Fruit fly (Drosophila melanogaster): ENCODE measurements around the gene AsnRS.

- no peak for TF ChIP-seq Met (GFP tag; optimal IDR thresholded peaks at IDR 0.05)
- no peak for TF ChIP-seq Lpt (GFP tag; optimal IDR thresholded peaks at IDR 0.05)
- no peak for TF ChIP-seq CG9139 (GFP tag; optimal IDR thresholded peaks at IDR 0.05)
- no peak for TF ChIP-seq spab (GFP tag; optimal IDR thresholded peaks at IDR 0.05)
- TF ChIP-seq CG6854 (GFP tag; optimal IDR thresholded peaks at IDR 0.05) = no peak
Observed at dm6 chr2L:19163975-19164371, 32.2 kb upstream of the AsnRS start.

Measured in whole organism, prepupa.